Fruit fly (Drosophila melanogaster): ENCODE measurements around the gene colt.

Gene colt

DNA sequence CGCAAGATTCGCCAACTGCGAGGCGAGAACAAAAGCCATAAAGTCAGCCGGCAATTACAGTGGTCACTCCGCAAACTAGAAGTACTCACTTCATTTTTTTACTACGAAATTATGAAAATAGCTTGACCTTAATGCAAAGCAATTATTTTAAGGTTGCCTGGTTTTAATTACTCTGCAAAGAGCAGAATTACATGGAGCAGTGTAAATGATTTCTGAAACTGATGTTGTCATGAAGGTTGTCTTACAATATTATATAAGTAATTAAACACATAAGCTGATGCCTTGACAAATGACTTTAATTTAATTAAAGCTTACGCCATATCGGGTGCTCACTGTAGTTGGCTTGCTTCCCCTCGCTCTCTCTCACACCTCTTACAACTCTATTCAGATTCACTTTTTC, 35.7 kb downstream of the colt start (continued):
- TF ChIP-seq maf-S (GFP tag; optimal IDR thresholded peaks at IDR 0.05) (peak; percentile 21), bcd (GFP tag; optimal IDR thresholded peaks at IDR 0.05) (peak; percentile 68), CG17328 (GFP tag; IDR thresholded peaks at IDR 0.05) (peak; percentile 17; the same call in 1 of the 2 replicates), cad (GFP tag; optimal IDR thresholded peaks at IDR 0.05) (no peak), emc (GFP tag; optimal IDR thresholded peaks at IDR 0.05) (no peak), NFAT (GFP tag; IDR thresholded peaks at IDR 0.05) (no peak), CG1792 (GFP tag; optimal IDR thresholded peaks at IDR 0.05) (no peak), E2f1 (GFP tag; IDR thresholded peaks at IDR 0.05) (no peak), gt (GFP tag; IDR thresholded peaks at IDR 0.05) (no peak), CG18262 (tag; optimal IDR thresholded peaks at IDR 0.05) (peak; percentile 33), sim (GFP tag; IDR thresholded peaks at IDR 0.05) (no peak), repo (GFP tag; optimal IDR thresholded peaks at IDR 0.05) (no peak), CG6854 (GFP tag; optimal IDR thresholded peaks at IDR 0.05) (peak; percentile 22), wek (GFP tag; optimal IDR thresholded peaks at IDR 0.05) (no peak), Sry-δ (GFP tag; optimal IDR thresholded peaks at IDR 0.05) (no peak), zfh1 (GFP tag; IDR thresholded peaks at IDR 0.05) (peak; percentile 40; the same call in 1 of the 3 replicates), tup (GFP tag; optimal IDR thresholded peaks at IDR 0.05) (no peak), pum (GFP tag; optimal IDR thresholded peaks at IDR 0.05) (no peak), ash1 (GFP tag; optimal IDR thresholded peaks at IDR 0.05) (no peak), klu (GFP tag; IDR thresholded peaks at IDR 0.05) (no peak), mirr (GFP tag; optimal IDR thresholded peaks at IDR 0.05) (no peak), slp2 (GFP tag; optimal IDR thresholded peaks at IDR 0.05) (peak; percentile 17), Blimp-1 (GFP tag; optimal IDR thresholded peaks at IDR 0.05) (peak; percentile 55), da (GFP tag; optimal IDR thresholded peaks at IDR 0.05) (no peak), ttk (GFP tag; IDR thresholded peaks at IDR 0.05) (no peak), Dref (GFP tag; IDR thresholded peaks at IDR 0.05) (no peak), PHDP (tag; optimal IDR thresholded peaks at IDR 0.05) (peak; percentile 52), CG15696 (tag; optimal IDR thresholded peaks at IDR 0.05) (no peak), ewg (GFP tag; optimal IDR thresholded peaks at IDR 0.05) (no peak), fd64A (GFP tag; optimal IDR thresholded peaks at IDR 0.05) (no peak), Myb (GFP tag; optimal IDR thresholded peaks at IDR 0.05) (peak; percentile 34), CG8944 (GFP tag; optimal IDR thresholded peaks at IDR 0.05) (no peak), CG12236 (GFP tag; optimal IDR thresholded peaks at IDR 0.05) (no peak), Fer2 (tag; optimal IDR thresholded peaks at IDR 0.05) (no peak), CG8924 (tag; optimal IDR thresholded peaks at IDR 0.05) (peak; percentile 23), CG13287 (GFP tag; IDR thresholded peaks at IDR 0.05; ENCODE audit: partially characterized antibody) (no peak), CG7372 (GFP tag; IDR thresholded peaks at IDR 0.05) (peak; percentile 14; the same call in 1 of the 2 replicates), HHEX (GFP tag; optimal IDR thresholded peaks at IDR 0.05) (peak; percentile 48), nom (GFP tag; optimal IDR thresholded peaks at IDR 0.05) (peak; percentile 77), corto (GFP tag; optimal IDR thresholded peaks at IDR 0.05) (no peak), Lpt (GFP tag; optimal IDR thresholded peaks at IDR 0.05) (no peak), Kr (GFP tag; optimal IDR thresholded peaks at IDR 0.05) (no peak), CG8281 (tag; optimal IDR thresholded peaks at IDR 0.05) (no peak), Drgx (GFP tag; IDR thresholded peaks at IDR 0.05) (peak; percentile 73), NC2β (GFP tag; optimal IDR thresholded peaks at IDR 0.05) (no peak), fu2 (GFP tag; optimal IDR thresholded peaks at IDR 0.05) (peak; percentile 42), HLH54F (GFP tag; optimal IDR thresholded peaks at IDR 0.05) (peak; percentile 49), hkb (optimal IDR thresholded peaks at IDR 0.05) (no peak), hkb (GFP tag; IDR thresholded peaks at IDR 0.05) (peak; percentile 31; the same call in 1 of the 2 replicates), CG16813 (GFP tag; IDR thresholded peaks at IDR 0.05; ENCODE audit: partially characterized antibody) (no peak), Chrac-16 (GFP tag; optimal IDR thresholded peaks at IDR 0.05) (peak; percentile 7), Elba2 (GFP tag; optimal IDR thresholded peaks at IDR 0.05) (no peak)
